Fruit fly (Drosophila melanogaster) whole organism, embryonic: ENCODE results near the gene cni.
A peak's percentile ranks its signal among the peaks of the same experiment; 100 is the strongest.

Experiments
- CG14050 ChIP-seq: fragments of 200-800 bp; sonication (Bioruptor generic); IDR thresholded peaks from 3 replicates; pipeline ENCODE4 v1.3.6; 2022; ENCODE audit warnings: missing biosample characterization, missing genetic modification characterization
- CG17328 ChIP-seq: fragments of 200-800 bp; sonication (Bioruptor generic); IDR thresholded peaks from 2 replicates; pipeline ENCODE4 v1.3.6; 2022; ENCODE audit warnings: missing biosample characterization, missing genetic modification characterization
- CG17385 ChIP-seq: fragments of 200-800 bp; sonication (Bioruptor generic); optimal IDR thresholded peaks from 3 replicates; lab custom pipeline; 2018; ENCODE audit warnings: missing biosample characterization, mild to moderate bottlenecking, missing genetic modification characterization
- CG1832 ChIP-seq: fragments of 200-800 bp; sonication (Bioruptor generic); optimal IDR thresholded peaks from 2 replicates; lab custom pipeline; 2017; ENCODE audit warnings: missing biosample characterization, mild to moderate bottlenecking, missing genetic modification characterization, inconsistent platforms
- CG2120 ChIP-seq: fragments of 200-800 bp; sonication (Bioruptor generic); optimal IDR thresholded peaks from 3 replicates; lab custom pipeline; 2016; ENCODE audit warnings: missing biosample characterization, missing genetic modification characterization
- CG34224 ChIP-seq: fragments of 200-800 bp; sonication (Bioruptor generic); IDR thresholded peaks from 3 replicates; pipeline ENCODE4 v1.3.6; 2022; ENCODE audit warnings: missing biosample characterization, missing genetic modification characterization; ENCODE audit not compliant: partially characterized antibody
- CG4707 ChIP-seq: fragments of 200-800 bp; sonication (Bioruptor generic); optimal IDR thresholded peaks from 2 replicates; lab custom pipeline; 2018; ENCODE audit warnings: missing biosample characterization, mild to moderate bottlenecking, missing genetic modification characterization, moderate library complexity
- CG4854 ChIP-seq: fragments of 200-800 bp; sonication (Bioruptor generic); optimal IDR thresholded peaks from 2 replicates; lab custom pipeline; 2016; ENCODE audit warnings: missing biosample characterization, missing genetic modification characterization, inconsistent platforms
- CG6765 ChIP-seq: fragments of 200-800 bp; sonication (Bioruptor generic); optimal IDR thresholded peaks from 3 replicates; lab custom pipeline; 2017; ENCODE audit warnings: missing biosample characterization, mild to moderate bottlenecking, missing genetic modification characterization
- CG7556 ChIP-seq: fragments of 200-800 bp; sonication (Bioruptor generic); optimal IDR thresholded peaks from 2 replicates; lab custom pipeline; 2017; ENCODE audit warnings: missing biosample characterization, mild to moderate bottlenecking, missing genetic modification characterization
- CG7745 ChIP-seq: fragments of 200-800 bp; sonication (Bioruptor generic); optimal IDR thresholded peaks from 2 replicates; lab custom pipeline; 2018; ENCODE audit warnings: missing biosample characterization, mild to moderate bottlenecking, missing genetic modification characterization, moderate library complexity
- CG7786 ChIP-seq: fragments of 200-800 bp; sonication (Bioruptor generic); optimal IDR thresholded peaks from 2 replicates; lab custom pipeline; 2016; ENCODE audit warnings: missing biosample characterization, missing genetic modification characterization
- Chrac-16 ChIP-seq: fragments of 200-800 bp; sonication (Bioruptor generic); optimal IDR thresholded peaks from 3 replicates; lab custom pipeline; 2016; ENCODE audit warnings: missing biosample characterization, missing genetic modification characterization
- CoRest ChIP-seq: fragments of 200-800 bp; sonication (Bioruptor generic); optimal IDR thresholded peaks from 3 replicates; lab custom pipeline; 2018; ENCODE audit warnings: missing biosample characterization, mild to moderate bottlenecking, missing genetic modification characterization, moderate library complexity
- D ChIP-seq, 2 experiments: fragments of 200-800 bp in 1 of 2; fragments of >200 bp in 1 of 2; sonication (Bioruptor generic) in 1 of 2; optimal IDR thresholded peaks; 2 replicates in 1 of 2; 3 replicates in 1 of 2; lab custom pipeline; 2017; ENCODE audit warnings: mild to moderate bottlenecking in 1 of 2, missing biosample characterization in 1 of 2, missing genetic modification characterization in 1 of 2, missing genetic modification reagents in 1 of 2
- Deaf1 ChIP-seq: fragments of 200-800 bp; optimal IDR thresholded peaks from 3 replicates; lab custom pipeline; 2019; ENCODE audit warnings: missing biosample characterization, mild to moderate bottlenecking, missing genetic modification characterization, moderate library complexity
- Dip2 ChIP-seq: fragments of 200-800 bp; sonication (Bioruptor generic); IDR thresholded peaks from 2 replicates; pipeline ENCODE4 v1.3.6; 2022; ENCODE audit warnings: missing biosample characterization, missing genetic modification characterization
- Dll ChIP-seq: fragments of 200-800 bp; sonication (Bioruptor generic); IDR thresholded peaks from 4 replicates; pipeline ENCODE4 v1.3.6; 2022; ENCODE audit warnings: missing biosample characterization, missing genetic modification characterization; ENCODE audit not compliant: partially characterized antibody
- Elba2 ChIP-seq: fragments of 200-800 bp; sonication (Bioruptor generic); optimal IDR thresholded peaks from 3 replicates; lab custom pipeline; 2016; ENCODE audit warnings: missing biosample characterization, missing genetic modification characterization
- Fer1 ChIP-seq: fragments of 200-800 bp; sonication (Bioruptor generic); optimal IDR thresholded peaks from 2 replicates; lab custom pipeline; 2017; ENCODE audit warnings: missing biosample characterization, mild to moderate bottlenecking, missing genetic modification characterization
- Fer2 ChIP-seq: fragments of 200-800 bp; sonication (Bioruptor generic); optimal IDR thresholded peaks from 2 replicates; lab custom pipeline; 2018; ENCODE audit warnings: missing biosample characterization, mild to moderate bottlenecking, missing genetic modification characterization, moderate library complexity
- Fer3 ChIP-seq: fragments of 200-800 bp; sonication (Bioruptor generic); optimal IDR thresholded peaks from 2 replicates; lab custom pipeline; 2018; ENCODE audit warnings: missing biosample characterization, mild to moderate bottlenecking, missing genetic modification characterization, moderate library complexity
- GATAe ChIP-seq: fragments of 200-800 bp; sonication (Bioruptor generic); conservative IDR thresholded peaks from 2 replicates; pipeline ENCODE4 v1.3.6; 2022; ENCODE audit warnings: missing biosample characterization, missing genetic modification characterization
- Gsc ChIP-seq: fragments of 200-800 bp; sonication (Bioruptor generic); IDR thresholded peaks from 2 replicates; pipeline ENCODE4 v1.3.6; 2022; ENCODE audit warnings: missing biosample characterization, missing genetic modification characterization
- HLH3B ChIP-seq: fragments of 200-800 bp; sonication (Bioruptor generic); IDR thresholded peaks from 2 replicates; pipeline ENCODE4 v1.3.6; 2022; ENCODE audit warnings: missing biosample characterization, missing genetic modification characterization
- HmgZ ChIP-seq: fragments of 200-800 bp; sonication (Bioruptor generic); optimal IDR thresholded peaks from 2 replicates; lab custom pipeline; 2018; ENCODE audit warnings: missing biosample characterization, mild to moderate bottlenecking, missing genetic modification characterization
- Max ChIP-seq: fragments of 200-800 bp; sonication (Bioruptor generic); optimal IDR thresholded peaks from 2 replicates; lab custom pipeline; 2016; ENCODE audit warnings: missing biosample characterization, mild to moderate bottlenecking, missing genetic modification characterization
- Neu2 ChIP-seq: fragments of 200-800 bp; sonication (Bioruptor generic); optimal IDR thresholded peaks from 3 replicates; lab custom pipeline; 2016; ENCODE audit warnings: missing biosample characterization, missing genetic modification characterization, borderline replicate concordance
- Poxn ChIP-seq: fragments of 200-800 bp; sonication (Bioruptor generic); IDR thresholded peaks from 2 replicates; pipeline ENCODE4 v1.3.6; 2022; ENCODE audit warnings: missing biosample characterization, missing genetic modification characterization
- Sin3A ChIP-seq: fragments of >200 bp; optimal IDR thresholded peaks from 2 replicates; lab custom pipeline; 2018
- Sry-δ ChIP-seq: fragments of 200-800 bp; sonication (Bioruptor generic); optimal IDR thresholded peaks from 2 replicates; lab custom pipeline; 2016; ENCODE audit warnings: missing biosample characterization, missing genetic modification characterization
- cato ChIP-seq: fragments of 200-800 bp; sonication (Bioruptor generic); optimal IDR thresholded peaks from 2 replicates; lab custom pipeline; 2016; ENCODE audit warnings: missing biosample characterization, missing genetic modification characterization, borderline replicate concordance
- cg ChIP-seq: fragments of 200-800 bp; sonication (Bioruptor generic); optimal IDR thresholded peaks from 3 replicates; lab custom pipeline; 2019; ENCODE audit warnings: missing biosample characterization, mild to moderate bottlenecking, missing genetic modification characterization, moderate library complexity
- croc ChIP-seq: fragments of 200-800 bp; sonication (Bioruptor generic); conservative IDR thresholded peaks from 3 replicates; pipeline ENCODE4 v1.3.6; 2022; ENCODE audit warnings: missing biosample characterization, missing genetic modification characterization
- eve ChIP-seq, 2 experiments: fragments of >200 bp; optimal IDR thresholded peaks; 2 replicates each; lab custom pipeline; 2017; ENCODE audit warnings: missing biosample characterization in 2 of 2, missing genetic modification characterization in 2 of 2
- ewg ChIP-seq: fragments of 200-800 bp; sonication (Bioruptor generic); optimal IDR thresholded peaks from 3 replicates; lab custom pipeline; 2017; ENCODE audit warnings: mild to moderate bottlenecking, missing biosample characterization, missing genetic modification reagents, missing genetic modification characterization
- gcm ChIP-seq: fragments of 200-800 bp; sonication (Bioruptor generic); optimal IDR thresholded peaks from 2 replicates; lab custom pipeline; 2019; ENCODE audit warnings: missing biosample characterization, mild to moderate bottlenecking, missing genetic modification characterization, moderate library complexity
- gfzf ChIP-seq: fragments of 200-800 bp; sonication (Bioruptor generic); optimal IDR thresholded peaks from 2 replicates; lab custom pipeline; 2016; ENCODE audit warnings: missing biosample characterization, mild to moderate bottlenecking, missing genetic modification characterization, moderate library complexity
- gsb ChIP-seq: fragments of 200-800 bp; sonication (Bioruptor generic); IDR thresholded peaks from 2 replicates; pipeline ENCODE4 v1.3.6; 2022; ENCODE audit warnings: missing biosample characterization, missing genetic modification characterization
- hbn ChIP-seq: fragments of 200-800 bp; sonication (Bioruptor generic); IDR thresholded peaks from 2 replicates; pipeline ENCODE4 v1.3.6; 2022; ENCODE audit warnings: missing biosample characterization, missing genetic modification characterization; ENCODE audit not compliant: partially characterized antibody
- lola ChIP-seq, 3 experiments: fragments of >200 bp in 2 of 3; fragments of 200-800 bp in 1 of 3; sonication (Bioruptor generic) in 1 of 3; optimal IDR thresholded peaks; 2 replicates each; lab custom pipeline; 2017 to 2019; ENCODE audit warnings: missing biosample characterization in 3 of 3, missing genetic modification characterization in 3 of 3, mild to moderate bottlenecking in 1 of 3, moderate library complexity in 1 of 3
- luna ChIP-seq: fragments of 200-800 bp; sonication (Bioruptor generic); optimal IDR thresholded peaks from 2 replicates; lab custom pipeline; 2016; ENCODE audit warnings: missing biosample characterization, missing genetic modification characterization
- mld ChIP-seq: fragments of 200-800 bp; sonication (Bioruptor generic); IDR thresholded peaks from 3 replicates; pipeline ENCODE4 v1.3.6; 2022; ENCODE audit warnings: missing biosample characterization, missing genetic modification characterization; ENCODE audit not compliant: partially characterized antibody
- onecut ChIP-seq: fragments of 200-800 bp; sonication (Bioruptor generic); IDR thresholded peaks from 2 replicates; pipeline ENCODE4 v1.3.6; 2022; ENCODE audit warnings: missing biosample characterization, missing genetic modification characterization
- ro ChIP-seq: fragments of 200-800 bp; sonication (Bioruptor generic); IDR thresholded peaks from 2 replicates; pipeline ENCODE4 v1.3.6; 2022; ENCODE audit warnings: missing biosample characterization, missing genetic modification characterization
- sens ChIP-seq: fragments of 200-800 bp; sonication (Bioruptor generic); peaks from one replicate; lab custom pipeline; 2016; ENCODE audit warnings: missing biosample characterization, missing genetic modification characterization
- shn ChIP-seq: fragments of 200-800 bp; sonication (Bioruptor generic); optimal IDR thresholded peaks from 3 replicates; lab custom pipeline; 2016; ENCODE audit warnings: missing biosample characterization, missing genetic modification characterization
- so ChIP-seq: fragments of 200-800 bp; sonication (Bioruptor generic); IDR thresholded peaks from 3 replicates; pipeline ENCODE4 v1.3.6; 2022; ENCODE audit warnings: missing biosample characterization, missing genetic modification characterization
- sqz ChIP-seq: fragments of 200-800 bp; sonication (Bioruptor generic); optimal IDR thresholded peaks from 3 replicates; lab custom pipeline; 2018; ENCODE audit warnings: missing biosample characterization, mild to moderate bottlenecking, missing genetic modification characterization
- tin ChIP-seq: fragments of 200-800 bp; sonication (Bioruptor generic); optimal IDR thresholded peaks from 3 replicates; lab custom pipeline; 2016; ENCODE audit warnings: missing biosample characterization, missing genetic modification characterization
- toy ChIP-seq: fragments of 200-800 bp; sonication (Bioruptor generic); IDR thresholded peaks from 2 replicates; pipeline ENCODE4 v1.3.6; 2022; ENCODE audit warnings: missing biosample characterization, missing genetic modification characterization

cni gene

DNA sequence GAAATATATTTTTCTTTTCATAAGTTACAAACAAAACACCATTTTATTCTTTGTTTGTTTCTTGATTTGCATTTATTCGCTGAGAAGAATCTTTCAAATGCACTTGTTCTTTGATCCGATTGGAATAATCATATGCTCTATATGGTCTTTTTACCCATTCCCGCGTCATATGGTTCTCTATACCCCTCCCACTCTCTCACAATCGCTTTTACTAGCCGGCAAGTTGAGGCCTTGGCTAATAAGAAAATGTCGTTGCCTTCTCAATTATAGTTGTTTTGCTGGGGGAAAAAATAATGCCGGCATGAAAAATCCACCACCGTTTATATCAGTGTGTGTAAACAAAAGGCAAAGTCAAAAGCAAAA is 41.7 kb downstream of the cni start:
- TF ChIP-seq lola (GFP tag; optimal IDR thresholded peaks at IDR 0.05; lab: Kevin White, UChicago) (no peak), CG2120 (peak; percentile 9), eve (GFP tag; optimal IDR thresholded peaks at IDR 0.05; lab: Kevin White, UChicago) (peak in 1 of 2 experiments; percentile 47), sens (peak; percentile 54), CG17328 (GFP tag; lab: Robert Waterston, UW) (no peak), CG6765 (GFP tag; lab: Kevin White, UChicago) (no peak), toy (no peak), hbn (GFP tag; lab: Robert Waterston, UW) (no peak), CG7556 (GFP tag; lab: Kevin White, UChicago) (no peak), CG7786 (no peak), Dip2 (GFP tag; lab: Robert Waterston, UW) (no peak), ewg (GFP tag; lab: Kevin White, UChicago) (no peak), CG4707 (GFP tag; lab: Kevin White, UChicago) (no peak), HLH3B (GFP tag; lab: Robert Waterston, UW) (no peak), Gsc (GFP tag; lab: Robert Waterston, UW) (no peak)

dm6 chr2L:16268107-16268539 is 42.4 kb downstream of the cni start:
- no peak for TF ChIP-seq CoRest (tag; lab: Kevin White, UChicago)
- peak; percentile 8 for TF ChIP-seq Elba2 (GFP tag; lab: Kevin White, UChicago)
- no peak for TF ChIP-seq CG14050 (GFP tag; lab: Robert Waterston, UW)
- peak; percentile 18 for TF ChIP-seq CG17385 (GFP tag; lab: Kevin White, UChicago)
- no peak for TF ChIP-seq Max (GFP tag; lab: Kevin White, UChicago)
- no peak for TF ChIP-seq croc (GFP tag; lab: Robert Waterston, UW)
- TF ChIP-seq gfzf (GFP tag; lab: Kevin White, UChicago) = no peak
- TF ChIP-seq Neu2 = peak; percentile 8
- TF ChIP-seq Fer2 (tag; lab: Kevin White, UChicago) = no peak
- no peak for TF ChIP-seq Sry-δ
- no peak for TF ChIP-seq cato (GFP tag; lab: Kevin White, UChicago)
- TF ChIP-seq CG1832 = no peak
- TF ChIP-seq gcm (GFP tag; lab: Kevin White, UChicago) = no peak
- TF ChIP-seq shn (GFP tag; lab: Kevin White, UChicago) = no peak
- no peak for TF ChIP-seq Sin3A (lab: Kevin White, UChicago)
- no peak for TF ChIP-seq HmgZ (tag; lab: Kevin White, UChicago)
- no peak for TF ChIP-seq GATAe (GFP tag; lab: Robert Waterston, UW)
- TF ChIP-seq Poxn = no peak
- TF ChIP-seq cg (GFP tag; lab: Kevin White, UChicago) = peak; percentile 49
- no peak for TF ChIP-seq D (optimal IDR thresholded peaks at IDR 0.05; lab: Kevin White, UChicago)
- no peak for TF ChIP-seq D (GFP tag; optimal IDR thresholded peaks at IDR 0.05; lab: Kevin White, UChicago)
- no peak; the same call in 1 of the 2 replicates for TF ChIP-seq onecut (GFP tag; lab: Robert Waterston, UW)
- TF ChIP-seq mld (GFP tag; lab: Robert Waterston, UW) = no peak
- TF ChIP-seq tin (GFP tag; lab: Kevin White, UChicago) = no peak
- no peak for TF ChIP-seq Fer3
- TF ChIP-seq Deaf1 (tag; lab: Kevin White, UChicago) = no peak
- no peak for TF ChIP-seq gsb
- TF ChIP-seq luna = no peak
- TF ChIP-seq ro (GFP tag; lab: Robert Waterston, UW) = no peak
- TF ChIP-seq Chrac-16 (GFP tag; lab: Kevin White, UChicago) = no peak
- no peak for TF ChIP-seq so (GFP tag; lab: Robert Waterston, UW)
- peak; percentile 12 for TF ChIP-seq Fer1 (GFP tag; lab: Kevin White, UChicago)
- TF ChIP-seq CG7745 (tag; lab: Kevin White, UChicago) = no peak
- no peak for TF ChIP-seq Dll
- no peak for TF ChIP-seq CG4854
- peak; percentile 21 for TF ChIP-seq sqz (GFP tag; lab: Kevin White, UChicago)
- TF ChIP-seq CG34224 = no peak
